Worm (Caenorhabditis elegans): ENCODE results near the gene cwp-3.

DNA sequence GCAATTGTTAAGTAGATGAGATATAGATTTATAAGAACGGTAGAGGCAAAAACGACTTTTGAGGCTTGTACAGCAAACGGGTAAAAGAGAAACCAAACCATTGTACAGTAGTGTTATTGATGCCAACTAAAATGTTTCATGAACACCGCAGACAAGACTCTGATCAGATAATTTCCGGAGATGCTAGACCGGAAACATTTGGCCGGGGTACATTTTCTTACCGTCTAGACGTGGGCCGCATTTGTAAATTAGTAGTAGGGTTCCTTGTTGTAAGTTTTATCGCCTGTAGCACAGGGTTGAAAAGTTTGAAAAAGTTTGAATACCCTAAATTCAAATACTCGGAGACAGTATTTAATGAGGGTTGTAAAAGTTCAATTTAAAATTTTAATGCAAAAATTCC lies 38.7 kb downstream of the cwp-3 start, which contains the start of gene str-32:
- no peak for TF ChIP-seq bed-3 (GFP tag; optimal IDR thresholded peaks at IDR 0.05)
- no peak for TF ChIP-seq mep-1 (tag; optimal IDR thresholded peaks at IDR 0.05)
- no peak for TF ChIP-seq lin-13 (tag; optimal IDR thresholded peaks at IDR 0.05)
- TF ChIP-seq nhr-28 (tag; optimal IDR thresholded peaks at IDR 0.05), result no peak
- TF ChIP-seq sem-2 (GFP tag; optimal IDR thresholded peaks at IDR 0.05), result no peak
- no peak for TF ChIP-seq unc-39 (tag; optimal IDR thresholded peaks at IDR 0.05)
- no peak for TF ChIP-seq elt-3 (tag; optimal IDR thresholded peaks at IDR 0.05)
- TF ChIP-seq nhr-12 (tag; optimal IDR thresholded peaks at IDR 0.05), result no peak
- no peak for TF ChIP-seq nhr-76 (tag; optimal IDR thresholded peaks at IDR 0.05)
- no peak for TF ChIP-seq pha-4 (tag; optimal IDR thresholded peaks at IDR 0.05)
